Fruit fly (Drosophila melanogaster): ENCODE measurements around the gene Ubr1.

Ubr1 gene

dm6 chrX:16945414-16945813, 23.1 kb downstream of the Ubr1 start (continued):
- TF ChIP-seq her (GFP tag; optimal IDR thresholded peaks at IDR 0.05) = no peak
- TF ChIP-seq sens (GFP tag) = peak; percentile 4
- no peak for TF ChIP-seq CG1792 (GFP tag; optimal IDR thresholded peaks at IDR 0.05)
- 0 out of 3 replicates have a peak, but pooled peaks have one; percentile 19 for TF ChIP-seq dysf (GFP tag; IDR thresholded peaks at IDR 0.05)
- TF ChIP-seq lbe (GFP tag; optimal IDR thresholded peaks at IDR 0.05) = peak; percentile 33
- no peak for TF ChIP-seq CG13424 (tag; optimal IDR thresholded peaks at IDR 0.05)
- peak; percentile 65 for TF ChIP-seq Med (GFP tag)

- peak; percentile 56 for TF ChIP-seq CG9437 (GFP tag; optimal IDR thresholded peaks at IDR 0.05)
- no peak for TF ChIP-seq CG8944 (GFP tag; optimal IDR thresholded peaks at IDR 0.05)
- peak; percentile 44 for TF ChIP-seq CG6813 (GFP tag; optimal IDR thresholded peaks at IDR 0.05)
- no peak for TF ChIP-seq CG5180 (GFP tag; optimal IDR thresholded peaks at IDR 0.05)
- peak; percentile 29; the same call in 1 of the 3 replicates for TF ChIP-seq Aef1 (GFP tag; IDR thresholded peaks at IDR 0.05)
- TF ChIP-seq org-1 (GFP tag; optimal IDR thresholded peaks at IDR 0.05) = peak; percentile 62
- TF ChIP-seq Vsx1 (GFP tag; optimal IDR thresholded peaks at IDR 0.05) = peak; percentile 16
- peak; percentile 3 for TF ChIP-seq Chrac-16 (GFP tag; optimal IDR thresholded peaks at IDR 0.05)
- TF ChIP-seq C15 (GFP tag; IDR thresholded peaks at IDR 0.05) = no peak
- peak; percentile 26 for TF ChIP-seq Med (GFP tag)
- TF ChIP-seq scrt (GFP tag; optimal IDR thresholded peaks at IDR 0.05) = peak; percentile 50
- TF ChIP-seq bigmax (GFP tag; optimal IDR thresholded peaks at IDR 0.05) = no peak
- peak; percentile 81 for TF ChIP-seq Fer3 (tag; optimal IDR thresholded peaks at IDR 0.05)
- peak; percentile 44 for TF ChIP-seq salm (tag; optimal IDR thresholded peaks at IDR 0.05)
- TF ChIP-seq dysf (GFP tag; IDR thresholded peaks at IDR 0.05) = peak; percentile 68; the same call in 2 of the 3 replicates
- no peak for TF ChIP-seq chn (GFP tag; optimal IDR thresholded peaks at IDR 0.05)
- TF ChIP-seq Ptx1 (GFP tag; IDR thresholded peaks at IDR 0.05) = peak; percentile 67; the same call in 1 of the 2 replicates
- TF ChIP-seq chif (GFP tag; optimal IDR thresholded peaks at IDR 0.05) = no peak
- TF ChIP-seq lola (GFP tag; optimal IDR thresholded peaks at IDR 0.05) = peak in 1 of 3 experiments; percentile 8
- TF ChIP-seq CG5953 (GFP tag; IDR thresholded peaks at IDR 0.05) = no peak
- no peak for TF ChIP-seq Mes4 (GFP tag; optimal IDR thresholded peaks at IDR 0.05)
- 0 out of 2 replicates have a peak, but pooled peaks have one; percentile 11 for TF ChIP-seq ssp (GFP tag; IDR thresholded peaks at IDR 0.05)
- TF ChIP-seq ATbp (GFP tag; optimal IDR thresholded peaks at IDR 0.05) = peak; percentile 0
- peak; percentile 59 for TF ChIP-seq CG12299 (tag; optimal IDR thresholded peaks at IDR 0.05)
- TF ChIP-seq CG32767 (GFP tag; IDR thresholded peaks at IDR 0.05) = peak; percentile 46; the same call in 1 of the 2 replicates
- no peak for TF ChIP-seq p53 (GFP tag; optimal IDR thresholded peaks at IDR 0.05)
- TF ChIP-seq gro (GFP tag; optimal IDR thresholded peaks at IDR 0.05) = no peak
- peak; percentile 84 for TF ChIP-seq CoRest (tag; optimal IDR thresholded peaks at IDR 0.05)
- TF ChIP-seq CG31365 (tag; optimal IDR thresholded peaks at IDR 0.05) = no peak
- peak; percentile 46 for TF ChIP-seq CG9817 (tag; optimal IDR thresholded peaks at IDR 0.05)
- peak; percentile 46 for TF ChIP-seq CG1233 (GFP tag; optimal IDR thresholded peaks at IDR 0.05)
- TF ChIP-seq CG2129 (GFP tag; IDR thresholded peaks at IDR 0.05; ENCODE audit: partially characterized antibody) = no peak
- no peak for TF ChIP-seq Mad (GFP tag; optimal IDR thresholded peaks at IDR 0.05)
- TF ChIP-seq Ravus (GFP tag; IDR thresholded peaks at IDR 0.05) = no peak
- TF ChIP-seq Hmr (GFP tag; optimal IDR thresholded peaks at IDR 0.05) = peak; percentile 77
- no peak for TF ChIP-seq ken (GFP tag; IDR thresholded peaks at IDR 0.05)
- TF ChIP-seq Bteb2 (GFP tag; optimal IDR thresholded peaks at IDR 0.05) = no peak
- peak; percentile 69 for TF ChIP-seq CG17359 (tag; optimal IDR thresholded peaks at IDR 0.05)
- TF ChIP-seq bab2 (GFP tag; optimal IDR thresholded peaks at IDR 0.05) = no peak
- peak; percentile 48 for TF ChIP-seq tap (tag; optimal IDR thresholded peaks at IDR 0.05)
- peak; percentile 42 for TF ChIP-seq Hr3 (GFP tag; optimal IDR thresholded peaks at IDR 0.05)
- no peak for TF ChIP-seq Dad (GFP tag; optimal IDR thresholded peaks at IDR 0.05)
- no peak for TF ChIP-seq yki (optimal IDR thresholded peaks at IDR 0.05)
- TF ChIP-seq Asciz (GFP tag; optimal IDR thresholded peaks at IDR 0.05) = peak; percentile 47
These were observed 24.4 kb downstream of the Ubr1 start for dm6 chrX:16944049-16944532.

All from whole organism, embryonic.